Fruit fly (Drosophila melanogaster) whole organism, embryonic: ENCODE measurements around the gene CG43998.
A peak's percentile ranks its signal among the peaks of the same experiment; 100 is the strongest.

Source experiments
- Asciz ChIP-seq: fragments of 200-800 bp; sonication (Bioruptor generic); optimal IDR thresholded peaks from 2 replicates; lab custom pipeline; 2017; ENCODE audit warnings: missing biosample characterization, mild to moderate bottlenecking, missing genetic modification characterization, missing genetic modification reagents
- Awh ChIP-seq: fragments of 200-800 bp; sonication (Bioruptor generic); IDR thresholded peaks from 2 replicates; pipeline ENCODE4, ENCODE4 v1.3.6; 2022; ENCODE audit warnings: missing biosample characterization, missing genetic modification characterization
- BtbVII ChIP-seq: fragments of 200-800 bp; sonication (Bioruptor generic); optimal IDR thresholded peaks from 3 replicates; lab custom pipeline; 2017; ENCODE audit warnings: missing biosample characterization, mild to moderate bottlenecking, missing genetic modification characterization
- C15 ChIP-seq: fragments of 200-800 bp; sonication (Bioruptor generic); IDR thresholded peaks from 3 replicates; pipeline ENCODE4 v1.3.6; 2022; ENCODE audit warnings: missing biosample characterization, missing genetic modification characterization
- CG10209 ChIP-seq: fragments of 200-800 bp; sonication (Bioruptor generic); optimal IDR thresholded peaks from 3 replicates; lab custom pipeline; 2017; ENCODE audit warnings: missing biosample characterization, mild to moderate bottlenecking, missing genetic modification characterization, missing genetic modification reagents
- CG11247 ChIP-seq: fragments of 200-800 bp; sonication (Bioruptor generic); IDR thresholded peaks from 2 replicates; pipeline ENCODE4 v1.3.6; 2022; ENCODE audit warnings: missing biosample characterization, missing genetic modification characterization
- CG11723 ChIP-seq: fragments of 200-800 bp; sonication (Bioruptor generic); optimal IDR thresholded peaks from 2 replicates; lab custom pipeline; 2017; ENCODE audit warnings: missing biosample characterization, mild to moderate bottlenecking, missing genetic modification characterization
- CG12299 ChIP-seq: fragments of 200-800 bp; sonication (Bioruptor generic); optimal IDR thresholded peaks from 2 replicates; lab custom pipeline; 2018; ENCODE audit warnings: missing biosample characterization, mild to moderate bottlenecking, missing genetic modification characterization
- CG13424 ChIP-seq: fragments of 200-800 bp; sonication (Bioruptor generic); optimal IDR thresholded peaks from 2 replicates; lab custom pipeline; 2019; ENCODE audit warnings: missing biosample characterization, mild to moderate bottlenecking, missing genetic modification characterization, moderate library complexity
- CG14710 ChIP-seq: fragments of 200-800 bp; sonication (Bioruptor generic); optimal IDR thresholded peaks from 3 replicates; lab custom pipeline; 2019; ENCODE audit warnings: missing biosample characterization, mild to moderate bottlenecking, missing genetic modification characterization, moderate library complexity
- CG1529 ChIP-seq: fragments of 200-800 bp; sonication (Bioruptor generic); optimal IDR thresholded peaks from 3 replicates; lab custom pipeline; 2018; ENCODE audit warnings: missing biosample characterization, missing genetic modification characterization
- CG15696 ChIP-seq: fragments of 200-800 bp; sonication (Bioruptor generic); optimal IDR thresholded peaks from 2 replicates; lab custom pipeline; 2019; ENCODE audit warnings: missing biosample characterization, mild to moderate bottlenecking, missing genetic modification characterization, moderate library complexity
- CG1603 ChIP-seq: fragments of 200-800 bp; sonication (Bioruptor generic); optimal IDR thresholded peaks from 2 replicates; lab custom pipeline; 2019; ENCODE audit warnings: missing biosample characterization, mild to moderate bottlenecking, missing genetic modification characterization, moderate library complexity
- CG17912 ChIP-seq: fragments of 200-800 bp; sonication (Bioruptor generic); optimal IDR thresholded peaks from 2 replicates; lab custom pipeline; 2018; ENCODE audit warnings: missing biosample characterization, mild to moderate bottlenecking, missing genetic modification characterization
- CG18262 ChIP-seq: fragments of 200-800 bp; optimal IDR thresholded peaks from 3 replicates; lab custom pipeline; 2019; ENCODE audit warnings: missing biosample characterization, mild to moderate bottlenecking, missing genetic modification characterization, moderate library complexity
- CG2875 ChIP-seq: fragments of 200-800 bp; sonication (Bioruptor generic); optimal IDR thresholded peaks from 2 replicates; lab custom pipeline; 2017; ENCODE audit warnings: missing biosample characterization, mild to moderate bottlenecking, missing genetic modification characterization, missing genetic modification reagents
- CG4328 ChIP-seq: fragments of 200-800 bp; sonication (Bioruptor generic); optimal IDR thresholded peaks from 3 replicates; lab custom pipeline; 2017; ENCODE audit warnings: missing biosample characterization, missing genetic modification reagents, missing genetic modification characterization
- CG6175 ChIP-seq: fragments of 200-800 bp; sonication (Bioruptor generic); IDR thresholded peaks from 3 replicates; pipeline ENCODE4 v1.3.6; 2022; ENCODE audit warnings: missing biosample characterization, missing genetic modification characterization
- CG6254 ChIP-seq: fragments of 200-800 bp; sonication (Bioruptor generic); optimal IDR thresholded peaks from 3 replicates; lab custom pipeline; 2017; ENCODE audit warnings: mild to moderate bottlenecking, missing biosample characterization, missing genetic modification reagents, missing genetic modification characterization
- CG6813 ChIP-seq: fragments of 200-800 bp; sonication (Bioruptor generic); optimal IDR thresholded peaks from 2 replicates; lab custom pipeline; 2017; ENCODE audit warnings: missing biosample characterization, missing genetic modification characterization, mild to moderate bottlenecking, moderate library complexity, missing genetic modification reagents
- CG6854 ChIP-seq: fragments of 200-800 bp; sonication (Bioruptor generic); optimal IDR thresholded peaks from 3 replicates; lab custom pipeline; 2017; ENCODE audit warnings: missing biosample characterization, mild to moderate bottlenecking, missing genetic modification characterization
- CG7987 ChIP-seq: fragments of 200-800 bp; sonication (Bioruptor generic); optimal IDR thresholded peaks from 2 replicates; lab custom pipeline; 2018; ENCODE audit warnings: missing biosample characterization, mild to moderate bottlenecking, missing genetic modification characterization, moderate library complexity
- CG8924 ChIP-seq: fragments of 200-800 bp; optimal IDR thresholded peaks from 3 replicates; lab custom pipeline; 2019; ENCODE audit warnings: missing biosample characterization, mild to moderate bottlenecking, missing genetic modification characterization, moderate library complexity
- CoRest ChIP-seq: fragments of 200-800 bp; sonication (Bioruptor generic); optimal IDR thresholded peaks from 3 replicates; lab custom pipeline; 2018; ENCODE audit warnings: missing biosample characterization, mild to moderate bottlenecking, missing genetic modification characterization, moderate library complexity
- D ChIP-seq, 2 experiments: fragments of 200-800 bp in 1 of 2; fragments of >200 bp in 1 of 2; sonication (Bioruptor generic) in 1 of 2; optimal IDR thresholded peaks; 2 replicates in 1 of 2; 3 replicates in 1 of 2; lab custom pipeline; 2017; ENCODE audit warnings: mild to moderate bottlenecking in 1 of 2, missing biosample characterization in 1 of 2, missing genetic modification characterization in 1 of 2, missing genetic modification reagents in 1 of 2
- HHEX ChIP-seq: fragments of 200-800 bp; sonication (Bioruptor generic); optimal IDR thresholded peaks from 3 replicates; lab custom pipeline; 2017; ENCODE audit warnings: missing biosample characterization, mild to moderate bottlenecking, missing genetic modification characterization, missing genetic modification reagents
- Med ChIP-seq: fragments of 200-800 bp; sonication (Bioruptor generic); peaks from one replicate; lab custom pipeline; 2016; ENCODE audit warnings: missing biosample characterization, missing genetic modification characterization, mild to moderate bottlenecking, inconsistent platforms, moderate library complexity
- Oaz ChIP-seq: fragments of 200-800 bp; sonication (Bioruptor generic); IDR thresholded peaks from 2 replicates; pipeline ENCODE4 v1.3.6; 2022; ENCODE audit warnings: missing biosample characterization, missing genetic modification characterization
- Sox100B ChIP-seq: fragments of 200-800 bp; sonication (Bioruptor generic); optimal IDR thresholded peaks from 3 replicates; lab custom pipeline; 2018; ENCODE audit warnings: missing biosample characterization, mild to moderate bottlenecking, missing genetic modification characterization
- Tbp ChIP-seq: fragments of >200 bp; optimal IDR thresholded peaks from 2 replicates; lab custom pipeline; 2018; ENCODE audit warnings: missing biosample characterization, missing genetic modification characterization
- bigmax ChIP-seq: fragments of 200-800 bp; sonication (Bioruptor generic); optimal IDR thresholded peaks from 2 replicates; lab custom pipeline; 2018; ENCODE audit warnings: missing biosample characterization, mild to moderate bottlenecking, missing genetic modification characterization
- bsh ChIP-seq, 2 experiments: fragments of 200-800 bp; sonication (Bioruptor generic); optimal IDR thresholded peaks; 2 replicates each; lab custom pipeline; 2017 to 2018; ENCODE audit warnings: mild to moderate bottlenecking in 2 of 2, missing biosample characterization in 2 of 2, missing genetic modification characterization in 2 of 2, moderate library complexity in 1 of 2
- caup ChIP-seq: fragments of 200-800 bp; sonication (Bioruptor generic); optimal IDR thresholded peaks from 3 replicates; lab custom pipeline; 2017; ENCODE audit warnings: missing biosample characterization, mild to moderate bottlenecking, missing genetic modification characterization, moderate library complexity; ENCODE audit not compliant: severe bottlenecking
- ci ChIP-seq: fragments of 200-800 bp; sonication (Bioruptor generic); IDR thresholded peaks from 3 replicates; pipeline ENCODE4 v1.3.6; 2022; ENCODE audit warnings: missing biosample characterization, missing genetic modification characterization
- ewg ChIP-seq: fragments of 200-800 bp; sonication (Bioruptor generic); optimal IDR thresholded peaks from 3 replicates; lab custom pipeline; 2017; ENCODE audit warnings: mild to moderate bottlenecking, missing biosample characterization, missing genetic modification reagents, missing genetic modification characterization
- gce ChIP-seq: fragments of 200-800 bp; sonication (Bioruptor generic); IDR thresholded peaks from 3 replicates; pipeline ENCODE4 v1.3.6; 2022; ENCODE audit warnings: missing biosample characterization, missing genetic modification characterization
- gt ChIP-seq: fragments of 200-800 bp; sonication (Bioruptor generic); IDR thresholded peaks from 2 replicates; pipeline ENCODE4 v1.3.6; 2022; ENCODE audit warnings: missing biosample characterization, missing genetic modification characterization
- hkb ChIP-seq, 2 experiments: fragments of 200-800 bp in 1 of 2; fragments of >200 bp in 1 of 2; sonication (Bioruptor generic) in 1 of 2; IDR thresholded peaks in 1 of 2; optimal IDR thresholded peaks in 1 of 2; 2 replicates each; pipeline versions ENCODE4 v1.3.6 to Lab custom; 2017 to 2022; ENCODE audit warnings: missing biosample characterization in 1 of 2, missing genetic modification characterization in 1 of 2
- knrl ChIP-seq: fragments of 200-800 bp; sonication (Bioruptor generic); IDR thresholded peaks from 3 replicates; pipeline ENCODE4 v1.3.6; 2022; ENCODE audit warnings: missing biosample characterization, missing genetic modification characterization; ENCODE audit not compliant: partially characterized antibody
- lab ChIP-seq: fragments of 200-800 bp; sonication (Bioruptor generic); optimal IDR thresholded peaks from 3 replicates; lab custom pipeline; 2017; ENCODE audit warnings: missing biosample characterization, missing genetic modification characterization, mild to moderate bottlenecking, moderate library complexity, missing genetic modification reagents
- mirr ChIP-seq: fragments of 200-800 bp; sonication (Bioruptor generic); optimal IDR thresholded peaks from 3 replicates; lab custom pipeline; 2018; ENCODE audit warnings: missing biosample characterization, mild to moderate bottlenecking, missing genetic modification characterization
- nmo ChIP-seq: fragments of 200-800 bp; sonication (Bioruptor generic); optimal IDR thresholded peaks from 2 replicates; lab custom pipeline; 2018; ENCODE audit warnings: missing biosample characterization, mild to moderate bottlenecking, missing genetic modification characterization, moderate library complexity
- onecut ChIP-seq: fragments of 200-800 bp; sonication (Bioruptor generic); IDR thresholded peaks from 2 replicates; pipeline ENCODE4 v1.3.6; 2022; ENCODE audit warnings: missing biosample characterization, missing genetic modification characterization
- org-1 ChIP-seq: fragments of 200-800 bp; sonication (Bioruptor generic); optimal IDR thresholded peaks from 2 replicates; lab custom pipeline; 2017; ENCODE audit warnings: missing biosample characterization, missing genetic modification characterization
- schlank ChIP-seq: fragments of 200-800 bp; sonication (Bioruptor generic); optimal IDR thresholded peaks from 2 replicates; lab custom pipeline; 2018; ENCODE audit warnings: missing biosample characterization, mild to moderate bottlenecking, missing genetic modification characterization
- sna ChIP-seq: fragments of 200-800 bp; sonication (Bioruptor generic); IDR thresholded peaks from 2 replicates; pipeline ENCODE4 v1.3.6; 2022; ENCODE audit warnings: missing biosample characterization, missing genetic modification characterization; ENCODE audit not compliant: partially characterized antibody
- tin ChIP-seq: fragments of 200-800 bp; sonication (Bioruptor generic); optimal IDR thresholded peaks from 3 replicates; lab custom pipeline; 2016; ENCODE audit warnings: missing biosample characterization, missing genetic modification characterization
- zfh1 ChIP-seq: fragments of 200-800 bp; sonication (Bioruptor generic); IDR thresholded peaks from 3 replicates; pipeline ENCODE4 v1.3.6; 2022; ENCODE audit warnings: missing biosample characterization, missing genetic modification characterization

Gene CG43998

dm6 chr3R:23947002-23947401, 18.2 kb upstream of the CG43998 start (continued):
- TF ChIP-seq CG1529 (GFP tag; lab: Kevin White, UChicago), result peak; percentile 34
- TF ChIP-seq Oaz (GFP tag; lab: Robert Waterston, UW), result no peak
- peak; percentile 1 for TF ChIP-seq ewg (GFP tag; lab: Kevin White, UChicago)
- no peak for TF ChIP-seq onecut
- no peak for TF ChIP-seq nmo
- no peak for TF ChIP-seq sna (GFP tag; lab: Robert Waterston, UW)
- TF ChIP-seq CG11723 (GFP tag; lab: Kevin White, UChicago), result peak; percentile 4
- peak; percentile 65 for TF ChIP-seq mirr (GFP tag; lab: Kevin White, UChicago)
- peak; percentile 9 for TF ChIP-seq caup (GFP tag; lab: Kevin White, UChicago)
- TF ChIP-seq HHEX (GFP tag; lab: Kevin White, UChicago), result peak; percentile 43
- peak; percentile 40; the same call in 1 of the 2 replicates for TF ChIP-seq CG11247 (GFP tag; lab: Robert Waterston, UW)
- TF ChIP-seq CG6813 (GFP tag; lab: Kevin White, UChicago), result peak; percentile 55
- no peak for TF ChIP-seq C15 (GFP tag; lab: Robert Waterston, UW)
- peak; percentile 34 for TF ChIP-seq org-1 (GFP tag; lab: Kevin White, UChicago)
- TF ChIP-seq lab (GFP tag; lab: Kevin White, UChicago), result peak; percentile 32
- TF ChIP-seq zfh1 (GFP tag; lab: Robert Waterston, UW), result no peak
- no peak for TF ChIP-seq D (optimal IDR thresholded peaks at IDR 0.05; lab: Kevin White, UChicago)
- peak; percentile 27 for TF ChIP-seq D (GFP tag; optimal IDR thresholded peaks at IDR 0.05; lab: Kevin White, UChicago)
- TF ChIP-seq schlank, result no peak
- no peak for TF ChIP-seq CG18262 (tag; lab: Kevin White, UChicago)
- TF ChIP-seq CG6854 (GFP tag; lab: Kevin White, UChicago), result peak; percentile 27
- peak; percentile 32; the same call in 1 of the 2 replicates for TF ChIP-seq Awh (GFP tag; lab: Robert Waterston, UW)
- peak; percentile 2 for TF ChIP-seq CoRest (tag; lab: Kevin White, UChicago)
- peak; percentile 31 for TF ChIP-seq CG13424 (tag; lab: Kevin White, UChicago)
- TF ChIP-seq CG12299 (tag; lab: Kevin White, UChicago), result no peak
- TF ChIP-seq CG2875, result peak; percentile 43
- peak; percentile 14 for TF ChIP-seq CG14710 (tag; lab: Kevin White, UChicago)
- peak; percentile 74 for TF ChIP-seq Med (GFP tag; lab: Kevin White, UChicago)
- peak; percentile 71; the same call in 1 of the 3 replicates for TF ChIP-seq ci (GFP tag; lab: Robert Waterston, UW)
- TF ChIP-seq CG6175 (GFP tag; lab: Robert Waterston, UW), result no peak
- TF ChIP-seq CG10209 (GFP tag; lab: Kevin White, UChicago), result peak; percentile 19
- TF ChIP-seq Tbp (GFP tag; lab: Kevin White, UChicago), result no peak
- peak; percentile 24 for TF ChIP-seq Sox100B (GFP tag; lab: Kevin White, UChicago)
- no peak for TF ChIP-seq gce (GFP tag; lab: Robert Waterston, UW)
- peak; percentile 2 for TF ChIP-seq CG8924 (tag; lab: Kevin White, UChicago)
- no peak for TF ChIP-seq bigmax (GFP tag; lab: Kevin White, UChicago)
- TF ChIP-seq hkb (optimal IDR thresholded peaks at IDR 0.05; lab: Kevin White, UChicago), result no peak
- 0 out of 2 replicates have a peak, but pooled peaks have one; percentile 15 for TF ChIP-seq hkb (GFP tag; IDR thresholded peaks at IDR 0.05; lab: Robert Waterston, UW)
- TF ChIP-seq CG1603 (tag; lab: Kevin White, UChicago), result peak; percentile 34
- peak; percentile 17 for TF ChIP-seq CG6254
- TF ChIP-seq gt (GFP tag; lab: Robert Waterston, UW), result no peak
- peak; percentile 36 for TF ChIP-seq CG4328 (GFP tag; lab: Kevin White, UChicago)
- peak; percentile 37 for TF ChIP-seq CG7987 (GFP tag; lab: Kevin White, UChicago)
- no peak for TF ChIP-seq tin (GFP tag; lab: Kevin White, UChicago)
- no peak for TF ChIP-seq knrl (GFP tag; lab: Robert Waterston, UW)
- peak; percentile 36 for TF ChIP-seq CG15696
- TF ChIP-seq bsh (GFP tag; optimal IDR thresholded peaks at IDR 0.05; lab: Kevin White, UChicago), result peak in 1 of 2 experiments; percentile 22
- TF ChIP-seq Asciz (GFP tag; lab: Kevin White, UChicago), result peak; percentile 68
- TF ChIP-seq BtbVII (GFP tag; lab: Kevin White, UChicago), result peak; percentile 24
- peak; percentile 70 for TF ChIP-seq CG17912 (GFP tag; lab: Kevin White, UChicago)
